Worm (Caenorhabditis elegans) whole organism, mixed stage, embryonic: ENCODE measurements around the gene H04M03.3.

Experiments used
- bed-3 ChIP-seq: fragments of 200-800 bp; sonication (Bioruptor generic); optimal IDR thresholded peaks from 3 replicates; lab custom pipeline; 2018; ENCODE audit warnings: mild to moderate bottlenecking, missing genetic modification characterization, moderate library complexity, missing compliant biosample characterization
- blmp-1 ChIP-seq: fragments of 150-350 bp; optimal IDR thresholded peaks from 2 replicates; lab custom pipeline; 2014; ENCODE audit warnings: missing biosample characterization, missing genetic modification characterization
- lin-13 ChIP-seq: fragments of 150-350 bp; optimal IDR thresholded peaks from 2 replicates; lab custom pipeline; 2014; ENCODE audit warnings: missing biosample characterization, missing genetic modification characterization
- lin-32 ChIP-seq: fragments of 200-800 bp; sonication (Bioruptor generic); optimal IDR thresholded peaks from 2 replicates; lab custom pipeline; 2018; ENCODE audit warnings: mild to moderate bottlenecking, missing genetic modification characterization, missing compliant biosample characterization
- nhr-2 ChIP-seq: fragments of 150-350 bp; optimal IDR thresholded peaks from 2 replicates; lab custom pipeline; 2014; ENCODE audit warnings: missing biosample characterization, missing genetic modification characterization
- nhr-76 ChIP-seq: sonication (generic microtip); optimal IDR thresholded peaks from 2 replicates; lab custom pipeline; 2017; ENCODE audit warnings: missing biosample characterization, missing genetic modification characterization
- unc-39 ChIP-seq: fragments of 150-350 bp; optimal IDR thresholded peaks from 2 replicates; lab custom pipeline; 2014; ENCODE audit warnings: missing biosample characterization, missing genetic modification characterization

ce11 chrIV:5886605-5887004 lies 4.8 kb upstream of the H04M03.3 start:
- TF ChIP-seq nhr-76 (tag; lab: Kevin White, UChicago), result no peak
- TF ChIP-seq nhr-2 (tag; lab: Kevin White, UChicago), result no peak
- TF ChIP-seq lin-13 (tag; lab: Kevin White, UChicago), result no peak
- no peak for TF ChIP-seq unc-39 (tag; lab: Kevin White, UChicago)
- no peak for TF ChIP-seq lin-32 (GFP tag; lab: Kevin White, UChicago)
- TF ChIP-seq blmp-1 (tag; lab: Kevin White, UChicago), result no peak
- TF ChIP-seq bed-3 (GFP tag; lab: Kevin White, UChicago), result no peak
